Fruit fly (Drosophila melanogaster) whole organism, prepupa: Measurements from ENCODE around the gene mamo.

Experiments
- Gug ChIP-seq: fragments of 200-800 bp; sonication (Bioruptor generic); IDR thresholded peaks from 2 replicates; pipeline ENCODE4 v1.3.6; 2022; ENCODE audit warnings: missing biosample characterization, missing genetic modification characterization
- topi ChIP-seq: fragments of 200-800 bp; sonication (Bioruptor generic); optimal IDR thresholded peaks from 3 replicates; lab custom pipeline; 2016; ENCODE audit warnings: missing biosample characterization, missing genetic modification characterization

DNA sequence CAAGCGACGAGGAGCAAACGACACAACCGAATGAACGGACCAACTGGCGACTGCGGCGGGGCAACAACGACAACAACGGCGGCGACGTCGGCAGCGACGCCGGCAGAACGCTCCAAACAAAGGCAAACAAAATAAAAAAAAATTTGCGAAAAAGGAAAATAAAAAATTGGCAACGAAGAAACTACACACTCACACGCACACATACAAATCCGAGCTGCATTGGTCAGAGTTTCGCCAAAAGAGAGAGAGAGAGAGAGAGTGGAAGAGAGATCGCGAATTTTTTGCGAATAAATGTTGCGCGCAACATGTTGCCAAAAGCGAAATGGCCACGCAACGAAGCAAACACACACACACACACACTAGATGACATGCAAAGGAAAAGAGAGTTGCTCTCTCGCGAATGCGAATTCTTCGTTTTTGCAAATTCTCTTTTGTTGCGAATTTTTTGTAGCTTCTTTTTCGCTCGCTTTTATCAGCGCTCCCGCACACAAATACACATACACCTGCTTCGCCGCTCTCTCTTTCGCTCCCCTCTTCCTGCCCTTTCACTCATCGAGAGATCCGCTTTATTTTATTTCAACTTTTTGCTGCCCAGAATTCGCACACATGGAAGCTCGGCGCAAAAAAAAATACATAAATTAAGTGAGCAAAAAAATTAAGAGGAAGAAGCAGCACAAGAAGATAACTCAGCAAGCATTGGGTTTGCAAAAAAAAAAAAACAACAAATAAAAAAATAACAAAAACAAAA is at the start of gene mamo:
- TF ChIP-seq Gug (peak; percentile 66), topi (GFP tag; lab: Kevin White, UChicago) (peak; percentile 68)
